Fruit fly (Drosophila melanogaster): ENCODE results near the gene Top1.

The Top1 gene

DNA sequence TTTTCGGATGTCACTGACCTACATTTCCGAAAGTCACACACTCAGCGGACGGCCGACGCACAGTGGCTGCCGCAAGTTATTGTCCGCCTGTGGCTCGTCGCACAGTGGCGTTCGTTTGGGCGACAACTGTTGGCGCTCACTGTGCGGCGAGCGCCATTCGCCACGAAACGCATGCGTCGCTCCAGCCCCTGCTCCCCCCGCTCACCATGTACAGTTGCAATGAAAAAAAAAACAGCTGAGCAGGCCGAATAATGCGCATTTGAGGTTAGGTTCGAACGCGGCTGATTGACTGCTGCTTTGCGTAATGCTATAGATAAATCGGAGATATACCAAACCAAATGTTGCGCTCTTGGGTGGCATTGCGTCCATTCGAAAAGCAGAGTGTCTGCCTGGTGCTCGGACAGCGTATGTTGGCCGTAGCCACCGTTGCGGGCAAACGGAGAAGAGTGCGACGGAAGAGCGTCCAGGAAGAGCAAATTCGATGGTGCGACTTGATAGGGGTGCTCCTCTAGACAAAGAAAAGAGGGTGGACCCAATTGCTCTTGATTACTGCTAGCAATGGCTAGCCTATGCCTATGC lies 4.1 kb downstream of the Top1 start (continued):
- no peak for TF ChIP-seq pan (optimal IDR thresholded peaks at IDR 0.05)
- TF ChIP-seq h (GFP tag; optimal IDR thresholded peaks at IDR 0.05), result peak; percentile 90
- TF ChIP-seq lola (GFP tag; optimal IDR thresholded peaks at IDR 0.05), result no peak
- TF ChIP-seq dsf (GFP tag; optimal IDR thresholded peaks at IDR 0.05; ENCODE audit: borderline replicate concordance), result no peak
- no peak for TF ChIP-seq N (GFP tag; optimal IDR thresholded peaks at IDR 0.05)
- no peak for TF ChIP-seq CrebA (GFP tag; optimal IDR thresholded peaks at IDR 0.05; ENCODE audit: borderline replicate concordance)
- no peak for TF ChIP-seq GATAd (GFP tag; optimal IDR thresholded peaks at IDR 0.05)
- TF ChIP-seq rgr (GFP tag; optimal IDR thresholded peaks at IDR 0.05), result peak; percentile 88

DNA sequence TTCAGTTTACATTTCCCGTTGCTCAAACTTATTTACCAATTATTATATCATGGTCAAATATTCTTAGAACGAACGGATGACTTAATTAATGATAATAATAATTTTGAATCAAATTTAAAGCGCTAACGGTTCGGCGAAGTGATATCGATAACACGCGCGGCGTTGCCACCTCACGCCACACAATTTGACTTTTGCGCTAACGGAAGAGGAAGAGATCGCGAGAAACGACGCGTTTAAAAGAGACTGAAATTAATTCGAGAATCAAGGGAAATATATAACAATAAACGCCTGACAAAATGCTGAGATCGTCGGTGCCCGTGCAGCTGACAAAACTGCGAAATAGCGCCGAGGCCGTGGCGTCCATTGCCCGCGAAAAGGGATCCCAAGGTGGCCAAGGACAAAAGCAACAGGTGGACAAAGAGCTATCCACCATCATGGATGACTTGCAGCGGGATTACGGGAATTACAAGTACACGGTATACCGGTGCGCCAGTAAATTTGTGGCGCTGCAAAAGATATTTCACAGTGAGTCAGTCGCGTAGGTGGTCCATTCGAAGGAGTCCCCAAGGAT lies 9.0 kb downstream of the Top1 start, which contains the start of gene dah:
dah (plus strand) TSS at position 195 of the 571 bp plus-strand sequence.
- no peak for TF ChIP-seq Dfd (GFP tag; optimal IDR thresholded peaks at IDR 0.05)
- TF ChIP-seq sage (GFP tag; optimal IDR thresholded peaks at IDR 0.05), result no peak
- no peak for TF ChIP-seq psq (GFP tag; optimal IDR thresholded peaks at IDR 0.05)
- no peak for TF ChIP-seq Myc (optimal IDR thresholded peaks at IDR 0.05)
- TF ChIP-seq rgr (GFP tag; optimal IDR thresholded peaks at IDR 0.05), result no peak
- TF ChIP-seq Hr78 (GFP tag; optimal IDR thresholded peaks at IDR 0.05), result no peak
- no peak for TF ChIP-seq Mio (GFP tag; optimal IDR thresholded peaks at IDR 0.05)
- no peak for TF ChIP-seq Hnf4 (GFP tag; optimal IDR thresholded peaks at IDR 0.05)
- TF ChIP-seq OdsH (GFP tag; optimal IDR thresholded peaks at IDR 0.05), result no peak
- TF ChIP-seq br (GFP tag; optimal IDR thresholded peaks at IDR 0.05), result no peak
- TF ChIP-seq usp (GFP tag; optimal IDR thresholded peaks at IDR 0.05), result no peak
- no peak for TF ChIP-seq brk (GFP tag; optimal IDR thresholded peaks at IDR 0.05)
- TF ChIP-seq h (GFP tag; optimal IDR thresholded peaks at IDR 0.05), result no peak
- no peak for TF ChIP-seq dl (GFP tag; optimal IDR thresholded peaks at IDR 0.05; ENCODE audit: insufficient read depth in 1 of 2, partially characterized antibody in 2 of 2)
- no peak for TF ChIP-seq HLH106 (tag; optimal IDR thresholded peaks at IDR 0.05)
- TF ChIP-seq CrebA (GFP tag; optimal IDR thresholded peaks at IDR 0.05; ENCODE audit: borderline replicate concordance), result no peak

DNA sequence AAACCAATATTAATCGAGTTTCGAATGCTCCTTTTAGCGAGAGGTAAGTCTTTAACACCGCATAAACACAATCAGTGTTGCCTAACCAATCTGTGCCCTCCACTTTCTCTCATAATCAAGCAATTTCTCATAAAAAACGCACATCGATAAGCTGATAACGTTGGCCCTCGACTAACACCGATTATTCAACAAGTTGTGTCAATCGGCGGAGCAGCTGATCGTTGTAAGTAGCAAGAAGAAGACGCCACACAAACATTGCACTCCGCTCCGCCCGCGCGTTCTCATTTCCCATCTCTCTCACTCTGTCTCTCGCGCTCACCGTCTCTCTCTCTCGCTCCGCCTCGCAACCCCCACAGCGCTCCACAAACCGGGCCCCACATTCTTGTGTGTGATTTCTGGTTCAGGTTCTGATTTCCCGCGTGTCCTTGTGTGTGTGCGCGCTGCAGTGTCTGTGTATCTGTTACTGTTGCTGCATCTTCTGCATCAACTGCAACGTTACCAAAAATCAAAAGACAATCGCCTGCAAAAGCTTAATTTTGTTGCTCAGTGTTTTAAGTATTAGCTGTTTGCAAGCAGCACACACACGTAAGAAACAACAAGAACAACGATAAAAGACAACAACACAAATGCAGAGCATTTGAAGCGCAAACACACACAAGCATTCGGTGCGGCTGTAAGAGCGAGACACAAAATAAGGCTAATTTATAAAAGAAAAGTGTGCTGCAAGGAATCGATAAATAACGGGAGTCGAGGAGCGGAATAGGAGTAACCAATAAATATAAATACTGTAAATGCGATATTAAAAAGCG lies 14.0 kb downstream of the Top1 start, which contains the start of the genes CG9114 and HDAC6:
CG9114 (minus strand) TSS at position 89 of the 809 bp plus-strand sequence.
HDAC6 (plus strand) TSS at position 245 of the 809 bp plus-strand sequence.
- TF ChIP-seq OdsH (GFP tag; optimal IDR thresholded peaks at IDR 0.05) (no peak), tai (GFP tag; optimal IDR thresholded peaks at IDR 0.05) (no peak), dl (GFP tag; optimal IDR thresholded peaks at IDR 0.05; ENCODE audit: insufficient read depth in 1 of 2, partially characterized antibody in 2 of 2) (no peak), brk (GFP tag; optimal IDR thresholded peaks at IDR 0.05) (no peak), Dfd (GFP tag; optimal IDR thresholded peaks at IDR 0.05) (no peak), Jra (GFP tag; optimal IDR thresholded peaks at IDR 0.05) (no peak), Hr83 (GFP tag; optimal IDR thresholded peaks at IDR 0.05; ENCODE audit: poor library complexity, severe bottlenecking) (no peak), usp (GFP tag; optimal IDR thresholded peaks at IDR 0.05) (no peak), dmrt93B (GFP tag; optimal IDR thresholded peaks at IDR 0.05) (no peak), fru (GFP tag; optimal IDR thresholded peaks at IDR 0.05) (peak; percentile 93), Myc (optimal IDR thresholded peaks at IDR 0.05) (no peak), sage (GFP tag; optimal IDR thresholded peaks at IDR 0.05) (no peak), pan (optimal IDR thresholded peaks at IDR 0.05) (no peak), GATAd (GFP tag; optimal IDR thresholded peaks at IDR 0.05) (no peak), CrebA (GFP tag; optimal IDR thresholded peaks at IDR 0.05; ENCODE audit: borderline replicate concordance) (no peak), CG32264 (GFP tag; optimal IDR thresholded peaks at IDR 0.05) (no peak), HLH106 (tag; optimal IDR thresholded peaks at IDR 0.05) (peak; percentile 25), br (GFP tag; optimal IDR thresholded peaks at IDR 0.05) (no peak), psq (GFP tag; optimal IDR thresholded peaks at IDR 0.05) (peak; percentile 32), Abd-B (GFP tag; optimal IDR thresholded peaks at IDR 0.05) (no peak), woc (GFP tag; optimal IDR thresholded peaks at IDR 0.05) (peak; percentile 44), Vsx2 (GFP tag; optimal IDR thresholded peaks at IDR 0.05; ENCODE audit: partially characterized antibody) (peak; percentile 71), Hr78 (GFP tag; optimal IDR thresholded peaks at IDR 0.05) (no peak), h (GFP tag; optimal IDR thresholded peaks at IDR 0.05) (peak; percentile 24), foxo (GFP tag; optimal IDR thresholded peaks at IDR 0.05) (peak in 1 of 2 experiments; percentile 61), lola (GFP tag; optimal IDR thresholded peaks at IDR 0.05) (no peak), Sp1 (GFP tag; optimal IDR thresholded peaks at IDR 0.05) (peak; percentile 13), CG9705 (GFP tag; optimal IDR thresholded peaks at IDR 0.05) (no peak), Mio (GFP tag; optimal IDR thresholded peaks at IDR 0.05) (no peak), ey (GFP tag; optimal IDR thresholded peaks at IDR 0.05) (no peak), Hnf4 (GFP tag; optimal IDR thresholded peaks at IDR 0.05) (no peak), N (GFP tag; optimal IDR thresholded peaks at IDR 0.05) (peak; percentile 11), jim (GFP tag; optimal IDR thresholded peaks at IDR 0.05) (no peak), rgr (GFP tag; optimal IDR thresholded peaks at IDR 0.05) (peak; percentile 13), Dif (GFP tag; optimal IDR thresholded peaks at IDR 0.05; ENCODE audit: partially characterized antibody) (peak; percentile 73), Rel (GFP tag; optimal IDR thresholded peaks at IDR 0.05) (no peak), Rel (tag; optimal IDR thresholded peaks at IDR 0.05) (peak; percentile 80), sv (GFP tag; optimal IDR thresholded peaks at IDR 0.05) (no peak), dsf (GFP tag; optimal IDR thresholded peaks at IDR 0.05; ENCODE audit: borderline replicate concordance) (no peak)

Data from whole organism, wandering third instar larva.